Worm (Caenorhabditis elegans) whole organism, late embryonic: ENCODE measurements around the gene dph-2.

Experiments
- C08G9.2 ChIP-seq: sonication (generic microtip); optimal IDR thresholded peaks from 2 replicates; lab custom pipeline; 2016; ENCODE audit warnings: mild to moderate bottlenecking, missing genetic modification characterization, moderate library complexity, missing compliant biosample characterization
- K02D7.2 ChIP-seq: sonication (generic microtip); optimal IDR thresholded peaks from 2 replicates; lab custom pipeline; 2017; ENCODE audit warnings: mild to moderate bottlenecking, missing genetic modification characterization, missing compliant biosample characterization
- K09A11.1 ChIP-seq: sonication (generic microtip); optimal IDR thresholded peaks from 2 replicates; lab custom pipeline; 2017; ENCODE audit warnings: antibody characterized with exemption, mild to moderate bottlenecking, missing genetic modification characterization, missing compliant biosample characterization; ENCODE audit not compliant: insufficient read depth
- ama-1 ChIP-seq: fragments of 150-350 bp; optimal IDR thresholded peaks from 2 replicates; lab custom pipeline; 2014
- ceh-19 ChIP-seq: fragments of 200-800 bp; sonication (Bioruptor generic); optimal IDR thresholded peaks from 2 replicates; lab custom pipeline; 2018; ENCODE audit warnings: mild to moderate bottlenecking, missing genetic modification characterization, missing compliant biosample characterization
- ceh-2 ChIP-seq: sonication (generic microtip); optimal IDR thresholded peaks from 2 replicates; lab custom pipeline; 2016; ENCODE audit warnings: missing genotype, missing genetic modification characterization, missing compliant biosample characterization
- ceh-31 ChIP-seq: sonication (generic microtip); optimal IDR thresholded peaks from 2 replicates; lab custom pipeline; 2016; ENCODE audit warnings: missing genetic modification characterization, missing compliant biosample characterization
- ceh-34 ChIP-seq: sonication (generic microtip); optimal IDR thresholded peaks from 2 replicates; lab custom pipeline; 2016; ENCODE audit warnings: mild to moderate bottlenecking, missing genetic modification characterization, missing compliant biosample characterization
- ceh-9 ChIP-seq: sonication (generic microtip); optimal IDR thresholded peaks from 2 replicates; lab custom pipeline; 2016; ENCODE audit warnings: mild to moderate bottlenecking, missing genetic modification characterization, inconsistent platforms, missing compliant biosample characterization
- dmd-4 ChIP-seq: sonication (generic microtip); optimal IDR thresholded peaks from 2 replicates; lab custom pipeline; 2016; ENCODE audit warnings: borderline replicate concordance, missing genetic modification characterization, missing compliant biosample characterization
- elt-2 ChIP-seq: sonication (generic microtip); optimal IDR thresholded peaks from 2 replicates; lab custom pipeline; 2016; ENCODE audit warnings: missing genetic modification reagents, missing genetic modification characterization, missing compliant biosample characterization
- elt-4 ChIP-seq: sonication (generic microtip); optimal IDR thresholded peaks from 2 replicates; lab custom pipeline; 2016; ENCODE audit warnings: missing genetic modification characterization, missing compliant biosample characterization
- ets-4 ChIP-seq: sonication (generic microtip); optimal IDR thresholded peaks from 2 replicates; lab custom pipeline; 2016; ENCODE audit warnings: missing genetic modification characterization, missing compliant biosample characterization
- eyg-1 ChIP-seq: sonication (generic microtip); optimal IDR thresholded peaks from 2 replicates; lab custom pipeline; 2016; ENCODE audit warnings: missing genotype, missing genetic modification characterization, missing compliant biosample characterization
- fkh-6 ChIP-seq: sonication (generic microtip); optimal IDR thresholded peaks from 2 replicates; lab custom pipeline; 2016; ENCODE audit warnings: missing genetic modification characterization, missing compliant biosample characterization
- hlh-13 ChIP-seq: fragments of 200-800 bp; sonication (Bioruptor generic); optimal IDR thresholded peaks from 2 replicates; lab custom pipeline; 2018; ENCODE audit warnings: mild to moderate bottlenecking, missing genetic modification characterization, missing compliant biosample characterization
- hlh-15 ChIP-seq: sonication (generic microtip); optimal IDR thresholded peaks from 2 replicates; lab custom pipeline; 2016; ENCODE audit warnings: missing genetic modification characterization, missing compliant biosample characterization
- hlh-8 ChIP-seq: sonication (generic microtip); optimal IDR thresholded peaks from 2 replicates; lab custom pipeline; 2016; ENCODE audit warnings: missing genotype, missing genetic modification characterization, missing compliant biosample characterization
- madf-2 ChIP-seq: sonication (generic microtip); optimal IDR thresholded peaks from 2 replicates; lab custom pipeline; 2017; ENCODE audit warnings: missing genetic modification characterization, missing compliant biosample characterization
- mec-3 ChIP-seq: sonication (generic microtip); optimal IDR thresholded peaks from 2 replicates; lab custom pipeline; 2016; ENCODE audit warnings: borderline replicate concordance, missing genetic modification characterization, missing compliant biosample characterization
- nfya-1 ChIP-seq: sonication (generic microtip); optimal IDR thresholded peaks from 2 replicates; lab custom pipeline; 2017; ENCODE audit warnings: missing genetic modification characterization, mild to moderate bottlenecking, missing compliant biosample characterization, antibody characterized with exemption, moderate library complexity
- npax-4 ChIP-seq: sonication (generic microtip); optimal IDR thresholded peaks from 2 replicates; lab custom pipeline; 2016; ENCODE audit warnings: missing genetic modification characterization, missing compliant biosample characterization
- odd-2 ChIP-seq: sonication (generic microtip); optimal IDR thresholded peaks from 2 replicates; lab custom pipeline; 2017; ENCODE audit warnings: antibody characterized with exemption, mild to moderate bottlenecking, missing genetic modification characterization, missing compliant biosample characterization
- sox-2 ChIP-seq: fragments of 200-800 bp; sonication (Bioruptor generic); IDR thresholded peaks from 2 replicates; pipeline ENCODE4 v1.3.6; 2022; ENCODE audit warnings: missing genetic modification reagents, missing genetic modification characterization, missing compliant biosample characterization
- sox-4 ChIP-seq: sonication (generic microtip); optimal IDR thresholded peaks from 2 replicates; lab custom pipeline; 2017; ENCODE audit warnings: mild to moderate bottlenecking, missing genetic modification characterization, inconsistent platforms, missing compliant biosample characterization
- syd-9 ChIP-seq: sonication (generic microtip); optimal IDR thresholded peaks from 2 replicates; lab custom pipeline; 2016; ENCODE audit warnings: mild to moderate bottlenecking, missing genetic modification characterization, moderate library complexity, missing compliant biosample characterization
- tbx-2 ChIP-seq: sonication (generic microtip); optimal IDR thresholded peaks from 2 replicates; lab custom pipeline; 2016; ENCODE audit warnings: missing genetic modification characterization, missing compliant biosample characterization
- tbx-7 ChIP-seq: sonication (generic microtip); optimal IDR thresholded peaks from 2 replicates; lab custom pipeline; 2016; ENCODE audit warnings: missing genotype, missing genetic modification characterization, missing compliant biosample characterization
- unc-42 ChIP-seq: sonication (generic microtip); optimal IDR thresholded peaks from 2 replicates; lab custom pipeline; 2016; ENCODE audit warnings: missing genotype, missing genetic modification characterization, missing compliant biosample characterization
- zip-5 ChIP-seq: sonication (generic microtip); optimal IDR thresholded peaks from 2 replicates; lab custom pipeline; 2016; ENCODE audit warnings: missing genetic modification characterization, missing compliant biosample characterization
- ztf-16 ChIP-seq: sonication (generic microtip); optimal IDR thresholded peaks from 2 replicates; lab custom pipeline; 2017; ENCODE audit warnings: missing genetic modification characterization, missing compliant biosample characterization

The dph-2 gene

ce11 chrII:10714262-10714933 lies at the start of gene dph-2, which contains the start of gene C09G5.7:
dph-2 (minus strand) TSS chrII:10714297.
C09G5.7 (plus strand) TSS chrII:10714883.
- TF ChIP-seq ceh-2 (tag; lab: Kevin White, UChicago) = peak; percentile 67
- peak; percentile 32 for TF ChIP-seq unc-42 (tag; lab: Kevin White, UChicago)
- TF ChIP-seq odd-2 = no peak
- peak; percentile 10 for TF ChIP-seq hlh-8
- TF ChIP-seq tbx-7 = peak; percentile 26
- no peak for TF ChIP-seq nfya-1 (tag; lab: Kevin White, UChicago)
- peak; percentile 19 for TF ChIP-seq tbx-2
- TF ChIP-seq ets-4 (tag; lab: Kevin White, UChicago) = peak; percentile 46
- TF ChIP-seq ceh-31 = peak; percentile 63
- peak; percentile 65 for TF ChIP-seq C08G9.2 (tag; lab: Kevin White, UChicago)
- TF ChIP-seq K09A11.1 (tag; lab: Kevin White, UChicago) = no peak
- no peak for TF ChIP-seq sox-4 (tag; lab: Kevin White, UChicago)

DNA sequence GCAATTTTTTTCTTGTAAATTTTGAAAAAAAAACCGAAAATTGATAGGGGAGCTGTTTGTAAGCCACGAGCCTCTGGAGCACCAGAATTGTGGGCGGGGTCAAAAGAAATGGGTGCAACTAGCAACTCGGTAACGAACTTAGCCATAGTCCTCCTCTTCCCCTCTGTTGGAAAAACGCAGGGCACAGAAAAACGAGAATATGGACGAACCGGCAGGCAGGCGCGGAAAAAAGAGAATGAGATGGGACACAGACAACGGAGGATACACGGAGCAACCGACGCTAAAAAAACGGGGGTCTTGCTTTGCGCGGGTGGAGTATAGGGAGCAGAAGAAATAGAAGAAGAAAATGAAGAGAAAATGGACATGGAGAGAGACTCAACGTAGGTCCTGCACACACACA lies 47.6 kb upstream of the dph-2 start:
- peak; percentile 6 for TF ChIP-seq fkh-6 (tag; lab: Kevin White, UChicago)
- TF ChIP-seq hlh-15 (tag; lab: Kevin White, UChicago) = no peak
- TF ChIP-seq unc-42 (tag; lab: Kevin White, UChicago) = peak; percentile 82
- peak; percentile 19 for TF ChIP-seq ceh-34 (tag; lab: Kevin White, UChicago)
- peak; percentile 3 for TF ChIP-seq tbx-2
- no peak for TF ChIP-seq mec-3 (tag; lab: Kevin White, UChicago)
- peak; percentile 9 for TF ChIP-seq ceh-31
- TF ChIP-seq dmd-4 (tag; lab: Kevin White, UChicago) = no peak
- TF ChIP-seq, all 69 proteins: peak for 5

DNA sequence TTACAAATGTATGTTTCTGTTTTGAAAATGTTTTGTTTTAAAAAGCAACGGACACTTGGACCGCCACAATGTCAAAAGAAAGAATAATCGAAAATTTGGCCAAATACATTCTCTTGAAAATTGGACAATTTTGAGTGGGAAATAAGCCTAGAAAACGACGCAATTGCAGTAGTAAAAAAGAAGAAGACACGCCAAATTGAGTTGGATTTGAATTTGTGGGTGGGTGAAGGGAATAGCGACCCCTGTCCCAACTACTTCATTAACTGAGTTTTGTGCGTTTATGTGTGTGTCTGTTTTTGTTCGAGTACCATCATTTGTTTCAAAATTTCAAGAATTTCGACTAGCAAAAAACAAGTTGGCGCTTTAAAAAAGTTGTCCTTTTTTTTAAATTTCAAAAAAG lies 46.7 kb upstream of the dph-2 start:
- TF ChIP-seq hlh-13 (GFP tag; lab: Kevin White, UChicago) (no peak), sox-2 (GFP tag; lab: Robert Waterston, UW) (no peak), unc-42 (tag; lab: Kevin White, UChicago) (peak; percentile 64)

DNA sequence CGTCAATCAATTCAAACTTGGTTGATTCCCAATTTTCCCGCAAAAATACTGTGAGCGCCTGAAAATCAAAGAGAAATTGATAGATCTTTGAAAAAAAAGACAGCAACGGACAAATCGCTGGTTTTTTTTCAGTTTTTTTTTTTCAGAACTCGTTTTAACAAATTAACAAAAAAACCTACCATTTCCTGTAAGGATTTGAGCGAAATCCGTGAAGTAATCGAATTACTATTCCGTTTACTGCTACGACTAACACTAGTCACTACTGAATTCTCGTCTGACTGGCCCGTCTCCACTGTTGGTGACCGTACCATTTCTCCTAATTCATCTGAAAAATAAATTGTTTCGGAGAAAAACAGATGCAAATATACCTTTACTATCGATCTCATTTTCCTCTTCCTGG lies 45.3 kb upstream of the dph-2 start:
- TF ChIP-seq ztf-16 (tag; lab: Kevin White, UChicago) (no peak), nfya-1 (tag; lab: Kevin White, UChicago) (no peak), ceh-9 (tag; lab: Kevin White, UChicago) (no peak), elt-4 (tag; lab: Kevin White, UChicago) (no peak), K02D7.2 (tag; lab: Kevin White, UChicago) (no peak), eyg-1 (tag; lab: Kevin White, UChicago) (no peak), syd-9 (tag; lab: Kevin White, UChicago) (no peak), zip-5 (tag; lab: Kevin White, UChicago) (no peak)

DNA sequence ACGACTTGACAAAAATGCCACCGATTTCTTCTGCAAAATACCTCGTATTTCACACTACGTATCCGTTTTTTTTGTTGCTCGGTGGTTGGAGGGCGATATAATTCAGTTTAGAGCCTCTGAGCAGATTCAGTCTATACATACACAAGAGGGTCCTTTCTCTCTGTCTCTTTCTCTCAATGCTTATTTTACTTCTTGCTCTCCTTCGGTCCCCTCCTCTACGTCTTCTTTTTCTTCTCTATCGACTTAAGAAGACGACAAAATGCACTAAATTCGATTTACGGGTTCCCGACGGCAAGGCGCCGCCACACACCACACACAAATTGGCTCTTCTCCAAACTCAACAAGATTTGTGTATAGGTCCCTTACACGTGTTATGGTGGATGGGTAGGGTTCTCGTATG lies 44.9 kb upstream of the dph-2 start:
- TF ChIP-seq unc-42 (tag; lab: Kevin White, UChicago) = peak; percentile 99
- TF ChIP-seq mec-3 (tag; lab: Kevin White, UChicago) = no peak
- peak; percentile 25 for TF ChIP-seq ceh-31
- TF ChIP-seq, all 69 proteins: peak for 2

DNA sequence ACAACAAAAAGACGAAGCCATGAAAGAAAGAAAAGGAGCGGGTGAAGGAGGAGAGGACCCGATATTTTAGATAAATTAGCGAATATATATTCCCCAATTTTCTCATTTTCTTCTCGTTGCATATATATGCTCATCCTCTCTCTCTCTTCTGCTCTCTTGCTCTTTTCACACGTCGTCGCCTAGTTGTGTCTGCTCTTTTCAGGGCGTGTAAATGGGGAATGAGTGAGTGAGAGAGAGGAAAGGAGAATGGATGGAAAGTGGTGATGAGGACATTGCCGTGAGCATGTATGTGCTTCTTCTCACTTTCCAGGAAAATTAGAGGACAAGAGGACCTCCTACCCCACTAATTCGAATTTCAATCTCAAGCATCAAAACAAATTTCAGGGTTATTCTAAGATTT lies 41.4 kb upstream of the dph-2 start:
- no peak for TF ChIP-seq hlh-8
- TF ChIP-seq ceh-31 = peak; percentile 54
- peak; percentile 40 for TF ChIP-seq unc-42 (tag; lab: Kevin White, UChicago)

DNA sequence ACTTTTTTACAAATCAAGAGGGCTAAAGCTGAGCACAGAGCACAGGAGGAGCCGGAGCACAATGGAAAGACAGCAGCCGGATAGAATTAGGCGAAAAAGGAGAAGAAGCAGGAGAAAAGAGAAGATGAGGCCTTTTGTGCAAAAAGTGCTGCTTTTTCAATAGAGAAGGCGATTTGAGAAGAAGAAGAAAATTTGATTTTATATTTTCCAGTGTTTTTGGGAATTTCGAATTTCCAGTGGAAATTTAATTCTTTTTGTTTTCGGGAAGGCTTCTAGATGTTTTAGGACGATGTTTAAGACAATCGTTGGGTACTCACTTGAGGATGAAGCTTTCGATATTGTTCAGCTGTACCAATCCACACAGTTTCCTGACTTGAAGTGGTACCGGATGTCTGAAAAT lies 39.6 kb upstream of the dph-2 start:
- no peak for TF ChIP-seq ama-1
- no peak for TF ChIP-seq madf-2 (tag; lab: Kevin White, UChicago)
- no peak for TF ChIP-seq elt-2 (tag; lab: Kevin White, UChicago)
- TF ChIP-seq npax-4 (tag; lab: Kevin White, UChicago) = no peak
- TF ChIP-seq unc-42 (tag; lab: Kevin White, UChicago) = peak; percentile 88
- no peak for TF ChIP-seq fkh-6 (tag; lab: Kevin White, UChicago)
- TF ChIP-seq ceh-19 = no peak
